Fruit fly (Drosophila melanogaster) whole organism, wandering third instar larva: Measurements from ENCODE around the gene Or67b.

Experiments used
- Abd-B ChIP-seq: fragments of >200 bp; optimal IDR thresholded peaks from 2 replicates; lab custom pipeline; 2017; ENCODE audit warnings: missing biosample characterization, missing genetic modification characterization
- CG32264 ChIP-seq: fragments of 200-800 bp; sonication (Bioruptor generic); optimal IDR thresholded peaks from 2 replicates; lab custom pipeline; 2016; ENCODE audit warnings: missing biosample characterization, missing genetic modification characterization
- CG9705 ChIP-seq: fragments of 200-800 bp; sonication (Bioruptor generic); optimal IDR thresholded peaks from 2 replicates; lab custom pipeline; 2018; ENCODE audit warnings: missing biosample characterization, mild to moderate bottlenecking, missing genetic modification characterization
- CrebA ChIP-seq: fragments of 200-800 bp; sonication (Bioruptor generic); optimal IDR thresholded peaks from 2 replicates; lab custom pipeline; 2016; ENCODE audit warnings: missing biosample characterization, mild to moderate bottlenecking, missing genetic modification characterization, borderline replicate concordance
- GATAd ChIP-seq: sonication (Bioruptor generic); optimal IDR thresholded peaks from 2 replicates; lab custom pipeline; 2016; ENCODE audit warnings: missing biosample characterization, missing genetic modification characterization
- Myc ChIP-seq: fragments of >200 bp; optimal IDR thresholded peaks from 2 replicates; lab custom pipeline; 2017
- N ChIP-seq: fragments of >200 bp; optimal IDR thresholded peaks from 2 replicates; lab custom pipeline; 2018; ENCODE audit warnings: missing biosample characterization, missing external identifiers, missing genetic modification characterization
- Rel ChIP-seq, 2 experiments: fragments of 200-800 bp; sonication (Bioruptor generic) in 1 of 2; optimal IDR thresholded peaks; 2 replicates in 1 of 2; 3 replicates in 1 of 2; lab custom pipeline; 2016 to 2019; ENCODE audit warnings: mild to moderate bottlenecking in 2 of 2, missing biosample characterization in 2 of 2, missing genetic modification characterization in 2 of 2, moderate library complexity in 1 of 2
- Sp1 ChIP-seq: fragments of 200-800 bp; sonication (Bioruptor generic); optimal IDR thresholded peaks from 3 replicates; lab custom pipeline; 2019; ENCODE audit warnings: missing biosample characterization, mild to moderate bottlenecking, missing genetic modification characterization, moderate library complexity
- br ChIP-seq: fragments of 200-800 bp; sonication (Bioruptor generic); optimal IDR thresholded peaks from 2 replicates; lab custom pipeline; 2016; ENCODE audit warnings: missing biosample characterization, missing genetic modification characterization
- dl ChIP-seq, 2 experiments: fragments of 175-275, 200-275 bp in 1 of 2; fragments of 200-275 bp in 1 of 2; sonication (Bioruptor generic); optimal IDR thresholded peaks; lab custom pipeline; 2018; ENCODE audit warnings: mild to moderate bottlenecking in 2 of 2, missing biosample characterization in 2 of 2, missing genetic modification characterization in 2 of 2, moderate library complexity in 2 of 2; ENCODE audit not compliant: partially characterized antibody in 2 of 2, insufficient read depth in 1 of 2
- dsf ChIP-seq: sonication (Bioruptor generic); optimal IDR thresholded peaks from 2 replicates; lab custom pipeline; 2016; ENCODE audit warnings: missing biosample characterization, missing genetic modification characterization, borderline replicate concordance
- ey ChIP-seq: fragments of 200-800 bp; sonication (Bioruptor generic); optimal IDR thresholded peaks from 2 replicates; lab custom pipeline; 2016; ENCODE audit warnings: missing biosample characterization, missing genetic modification characterization
- jim ChIP-seq: fragments of 175-275, 200-325 bp; sonication (Bioruptor generic); optimal IDR thresholded peaks from 2 replicates; lab custom pipeline; 2016; ENCODE audit warnings: missing biosample characterization, mild to moderate bottlenecking, missing genetic modification characterization
- psq ChIP-seq: fragments of 200-800 bp; sonication (Bioruptor generic); optimal IDR thresholded peaks from 3 replicates; lab custom pipeline; 2017; ENCODE audit warnings: missing biosample characterization, mild to moderate bottlenecking, missing genetic modification characterization, moderate library complexity
- sage ChIP-seq: fragments of 200-800 bp; sonication (Bioruptor generic); optimal IDR thresholded peaks from 2 replicates; lab custom pipeline; 2016; ENCODE audit warnings: missing biosample characterization, mild to moderate bottlenecking, missing genetic modification characterization
- sv ChIP-seq: fragments of 200-800 bp; sonication (Bioruptor generic); optimal IDR thresholded peaks from 3 replicates; lab custom pipeline; 2016; ENCODE audit warnings: missing biosample characterization, missing genetic modification characterization
- tai ChIP-seq: sonication (Bioruptor generic); optimal IDR thresholded peaks from 2 replicates; lab custom pipeline; 2016; ENCODE audit warnings: missing biosample characterization, missing genetic modification characterization

The Or67b gene

dm6 chr3L:9597464-9597863 lies 31.5 kb downstream of the Or67b start, which contains the start of gene Tmc:
Gene Tmc (plus strand): TSS chr3L:9597764.
- TF ChIP-seq sv (GFP tag; lab: Kevin White, UChicago), result no peak
- TF ChIP-seq N, result no peak
- no peak for TF ChIP-seq br (GFP tag; lab: Kevin White, UChicago)
- no peak for TF ChIP-seq CrebA (GFP tag; lab: Kevin White, UChicago)
- no peak for TF ChIP-seq CG9705 (GFP tag; lab: Kevin White, UChicago)
- no peak for TF ChIP-seq jim (GFP tag; lab: Kevin White, UChicago)
- TF ChIP-seq dsf (GFP tag; lab: Kevin White, UChicago), result no peak
- TF ChIP-seq CG32264 (GFP tag; lab: Kevin White, UChicago), result no peak
- no peak for TF ChIP-seq Myc (lab: Kevin White, UChicago)
- TF ChIP-seq, all 38 proteins: peak for 0

DNA sequence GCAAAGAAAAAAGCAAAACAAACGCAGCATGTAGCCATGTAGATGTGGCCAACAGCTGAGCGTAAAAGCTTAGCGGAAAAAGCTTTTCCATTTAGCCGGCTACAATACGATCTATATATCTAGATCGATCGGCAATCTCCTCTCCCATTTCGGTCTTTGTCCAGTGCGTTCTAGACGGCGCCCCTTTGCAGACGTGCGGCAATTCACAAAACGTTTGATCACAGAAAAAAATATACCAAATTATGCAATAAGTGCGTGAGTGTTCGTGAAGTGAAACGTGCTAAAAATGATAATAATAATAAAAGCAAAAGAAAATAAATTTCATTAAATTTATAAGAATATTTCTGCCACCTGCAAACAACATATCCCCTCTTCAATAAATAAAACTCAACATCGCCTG lies 45.6 kb downstream of the Or67b start:
- no peak for TF ChIP-seq Rel (GFP tag; optimal IDR thresholded peaks at IDR 0.05; lab: Kevin White, UChicago)
- no peak for TF ChIP-seq Rel (tag; optimal IDR thresholded peaks at IDR 0.05; lab: Kevin White, UChicago)
- no peak for TF ChIP-seq CrebA (GFP tag; lab: Kevin White, UChicago)
- TF ChIP-seq sage, result no peak
- no peak for TF ChIP-seq psq (GFP tag; lab: Kevin White, UChicago)
- no peak for TF ChIP-seq GATAd (GFP tag; lab: Kevin White, UChicago)
- TF ChIP-seq Abd-B (GFP tag; lab: Kevin White, UChicago), result no peak
- TF ChIP-seq Sp1 (GFP tag; lab: Kevin White, UChicago), result no peak
- TF ChIP-seq ey, result no peak
- TF ChIP-seq tai, result no peak
- TF ChIP-seq jim (GFP tag; lab: Kevin White, UChicago), result no peak
- TF ChIP-seq CG9705 (GFP tag; lab: Kevin White, UChicago), result no peak
- no peak for TF ChIP-seq br (GFP tag; lab: Kevin White, UChicago)
- TF ChIP-seq dl (GFP tag; optimal IDR thresholded peaks at IDR 0.05; lab: Kevin White, UChicago; ENCODE audit: insufficient read depth in 1 of 2, partially characterized antibody in 2 of 2), result no peak
